Fruit fly (Drosophila melanogaster) S2 (cell line): Measurements from ENCODE around the gene CG14907.
A peak's percentile ranks its signal among the peaks of the same experiment; 100 is the strongest.

Experiments used
- CG8478 ChIP-seq: fragments of >200 bp; optimal IDR thresholded peaks from 2 replicates; lab custom pipeline; 2018
- CTCF ChIP-seq, 2 experiments: fragments of >200 bp; optimal IDR thresholded peaks; 2 replicates each; lab custom pipeline; 2018

Gene CG14907

dm6 chr3R:16652091-16652490 is at the start of gene CG14907:
TSS of gene CG14907 (minus strand) at chr3R:16652319.
- no peak for TF ChIP-seq CTCF (optimal IDR thresholded peaks at IDR 0.05; lab: Kevin White, UChicago)
- no peak for TF ChIP-seq CG8478 (lab: Kevin White, UChicago)

DNA sequence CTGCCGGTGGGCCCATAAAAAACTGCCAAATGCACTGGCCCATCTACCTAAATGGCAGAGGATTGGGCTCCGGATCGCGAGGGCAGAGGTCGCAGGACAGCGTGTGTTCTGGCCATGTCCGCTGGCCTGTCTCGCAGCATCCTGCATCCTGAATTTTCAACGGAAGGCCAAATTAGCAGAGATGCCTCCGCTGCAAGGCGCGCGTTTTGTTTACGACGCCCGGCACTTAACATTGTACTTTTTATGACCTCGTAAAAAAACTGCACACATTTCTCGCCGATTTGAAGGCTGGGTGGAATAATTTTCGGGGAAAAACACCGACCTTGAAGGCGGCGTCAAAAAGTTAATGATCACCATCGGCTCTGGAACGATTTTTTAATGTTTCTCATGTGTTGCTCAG is 48.8 kb upstream of the CG14907 start:
- no peak for TF ChIP-seq CTCF (optimal IDR thresholded peaks at IDR 0.05; lab: Kevin White, UChicago)
- no peak for TF ChIP-seq CG8478 (lab: Kevin White, UChicago)

- TF ChIP-seq CG8478 (lab: Kevin White, UChicago) = no peak
Measured at dm6 chr3R:16682901-16683300, 30.8 kb upstream of the CG14907 start.

dm6 chr3R:16677934-16678333 is 25.8 kb upstream of the CG14907 start:
- TF ChIP-seq CG8478 (lab: Kevin White, UChicago) = no peak
- no peak for TF ChIP-seq CTCF (optimal IDR thresholded peaks at IDR 0.05; lab: Kevin White, UChicago)

dm6 chr3R:16676518-16676917 is 24.4 kb upstream of the CG14907 start:
- no peak for TF ChIP-seq CG8478 (lab: Kevin White, UChicago)
- no peak for TF ChIP-seq CTCF (optimal IDR thresholded peaks at IDR 0.05; lab: Kevin White, UChicago)

dm6 chr3R:16673184-16673583 is 21.1 kb upstream of the CG14907 start:
- TF ChIP-seq CTCF (optimal IDR thresholded peaks at IDR 0.05; lab: Kevin White, UChicago) (no peak), CG8478 (lab: Kevin White, UChicago) (no peak)

DNA sequence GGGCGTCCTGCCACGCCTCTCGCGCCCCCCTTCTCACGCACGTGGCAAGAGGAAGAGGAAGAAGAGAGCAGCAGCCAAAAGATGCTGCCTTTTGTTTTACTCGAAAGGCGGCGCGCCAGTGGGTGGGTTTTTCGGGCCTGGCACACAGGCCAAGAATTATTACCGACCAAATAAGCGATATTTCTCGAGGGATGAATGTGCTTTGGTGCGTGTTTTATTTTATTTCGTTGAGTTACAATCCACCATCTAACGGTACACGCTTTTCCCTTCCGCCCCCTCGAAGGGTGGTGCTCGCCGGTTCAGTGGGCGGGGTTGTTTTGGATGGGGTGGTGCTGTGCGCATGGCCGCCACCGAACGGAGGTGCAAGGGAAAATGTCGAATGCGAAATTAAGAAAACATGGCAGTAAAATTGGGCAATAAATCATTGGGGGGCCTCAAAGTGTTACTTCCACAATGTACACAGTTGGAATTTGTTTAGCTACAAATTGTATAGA is 20.1 kb upstream of the CG14907 start:
- TF ChIP-seq CTCF (optimal IDR thresholded peaks at IDR 0.05; lab: Kevin White, UChicago) (no peak), CG8478 (lab: Kevin White, UChicago) (no peak)

dm6 chr3R:16664144-16664825 is 12.2 kb upstream of the CG14907 start:
- TF ChIP-seq CG8478 (lab: Kevin White, UChicago) (no peak), CTCF (optimal IDR thresholded peaks at IDR 0.05; lab: Kevin White, UChicago) (no peak)

DNA sequence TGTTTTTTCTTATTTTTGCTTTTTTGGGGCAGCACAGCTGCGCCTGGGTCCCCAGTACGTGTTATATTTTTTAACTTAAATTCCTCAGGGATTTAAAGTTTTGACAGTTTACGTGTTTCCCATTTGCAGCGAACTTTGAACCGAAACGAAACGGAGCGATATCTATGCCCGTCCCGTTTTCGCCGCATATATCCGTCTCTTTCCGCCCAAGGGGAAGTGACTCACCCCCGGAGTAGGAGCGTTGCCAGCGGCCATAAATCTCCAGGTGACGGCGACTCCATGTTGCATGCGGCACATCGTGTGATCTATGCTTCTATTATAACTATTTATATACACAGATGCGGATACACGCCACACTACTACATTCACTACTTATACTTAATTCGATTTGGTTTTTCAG is 9.6 kb upstream of the CG14907 start:
- no peak for TF ChIP-seq CTCF (optimal IDR thresholded peaks at IDR 0.05; lab: Kevin White, UChicago)
- no peak for TF ChIP-seq CG8478 (lab: Kevin White, UChicago)

- TF ChIP-seq CTCF (optimal IDR thresholded peaks at IDR 0.05; lab: Kevin White, UChicago) (peak; percentile 70 to 84), CG8478 (lab: Kevin White, UChicago) (no peak)
Measured at dm6 chr3R:16655494-16656493, 3.7 kb upstream of the CG14907 start, which contains the start of gene modSP. TSS of gene modSP (minus strand) at chr3R:16655662.

- no peak for TF ChIP-seq CG8478 (lab: Kevin White, UChicago)
- no peak for TF ChIP-seq CTCF (optimal IDR thresholded peaks at IDR 0.05; lab: Kevin White, UChicago)
Measured at dm6 chr3R:16655000-16655493, 2.9 kb upstream of the CG14907 start.

DNA sequence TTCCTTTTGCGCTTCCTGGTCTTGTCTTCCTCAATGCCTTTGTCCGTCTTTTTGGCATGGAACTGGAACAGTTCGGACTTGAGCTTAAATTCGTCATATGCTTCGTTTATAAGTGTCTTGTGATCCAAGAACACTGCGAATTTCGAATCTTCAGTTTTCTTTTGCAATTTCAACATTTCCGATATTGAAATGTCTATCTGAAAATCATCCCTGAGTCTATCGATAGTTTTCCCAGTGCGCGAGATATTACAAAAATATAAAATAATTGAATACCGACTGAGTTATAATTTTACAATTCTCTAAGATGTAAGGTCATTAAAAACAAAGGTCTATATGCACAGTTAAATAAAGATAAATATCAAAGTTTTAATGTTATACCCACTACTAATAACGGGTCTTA is 1.2 kb downstream of the CG14907 start, which contains the start of gene Mettl4:
TSS of gene Mettl4 (minus strand) at position 208 of the 400 bp plus-strand sequence.
- TF ChIP-seq CTCF (optimal IDR thresholded peaks at IDR 0.05; lab: Kevin White, UChicago) (no peak), CG8478 (lab: Kevin White, UChicago) (no peak)

- peak in 1 of 2 experiments; percentile 13 for TF ChIP-seq CTCF (optimal IDR thresholded peaks at IDR 0.05; lab: Kevin White, UChicago)
- TF ChIP-seq CG8478 (lab: Kevin White, UChicago) = no peak
Measured at dm6 chr3R:16649282-16649681, 2.8 kb downstream of the CG14907 start.

- TF ChIP-seq CTCF (optimal IDR thresholded peaks at IDR 0.05; lab: Kevin White, UChicago) = no peak
- TF ChIP-seq CG8478 (lab: Kevin White, UChicago) = no peak
Measured at dm6 chr3R:16647716-16648016, 4.5 kb downstream of the CG14907 start.
